Fruit fly (Drosophila melanogaster) whole organism, embryonic: ENCODE results near the gene CG14995.

Source experiments
- CG3847 ChIP-seq: fragments of 200-800 bp; sonication (Bioruptor generic); IDR thresholded peaks from 2 replicates; pipeline ENCODE4 v1.3.6; 2022; ENCODE audit warnings: missing biosample characterization, missing genetic modification characterization
- CoRest ChIP-seq: fragments of 200-800 bp; sonication (Bioruptor generic); optimal IDR thresholded peaks from 3 replicates; lab custom pipeline; 2018; ENCODE audit warnings: missing biosample characterization, mild to moderate bottlenecking, missing genetic modification characterization, moderate library complexity
- D ChIP-seq, 2 experiments: fragments of 200-800 bp in 1 of 2; fragments of >200 bp in 1 of 2; sonication (Bioruptor generic) in 1 of 2; optimal IDR thresholded peaks; 2 replicates in 1 of 2; 3 replicates in 1 of 2; lab custom pipeline; 2017; ENCODE audit warnings: mild to moderate bottlenecking in 1 of 2, missing biosample characterization in 1 of 2, missing genetic modification characterization in 1 of 2, missing genetic modification reagents in 1 of 2
- E2f2 ChIP-seq: fragments of 200-800 bp; sonication (Bioruptor generic); IDR thresholded peaks from 2 replicates; pipeline ENCODE4 v1.3.6; 2022; ENCODE audit warnings: missing biosample characterization, missing genetic modification characterization
- Side ChIP-seq: fragments of 200-800 bp; sonication (Bioruptor generic); optimal IDR thresholded peaks from 2 replicates; lab custom pipeline; 2016; ENCODE audit warnings: missing biosample characterization, missing genetic modification characterization
- Sox100B ChIP-seq: fragments of 200-800 bp; sonication (Bioruptor generic); optimal IDR thresholded peaks from 3 replicates; lab custom pipeline; 2018; ENCODE audit warnings: missing biosample characterization, mild to moderate bottlenecking, missing genetic modification characterization
- bcd ChIP-seq: fragments of 200-800 bp; sonication (Bioruptor generic); optimal IDR thresholded peaks from 2 replicates; lab custom pipeline; 2017; ENCODE audit warnings: missing biosample characterization, mild to moderate bottlenecking, missing genetic modification characterization
- crol ChIP-seq: fragments of 200-800 bp; sonication (Bioruptor generic); IDR thresholded peaks from 2 replicates; pipeline ENCODE4 v1.3.6; 2022; ENCODE audit warnings: missing biosample characterization, missing genetic modification characterization
- fru ChIP-seq: fragments of >200 bp; optimal IDR thresholded peaks from 2 replicates; lab custom pipeline; 2017
- gsb ChIP-seq: fragments of 200-800 bp; sonication (Bioruptor generic); IDR thresholded peaks from 2 replicates; pipeline ENCODE4 v1.3.6; 2022; ENCODE audit warnings: missing biosample characterization, missing genetic modification characterization
- unc-4 ChIP-seq: fragments of 200-800 bp; sonication (Bioruptor generic); IDR thresholded peaks from 2 replicates; pipeline ENCODE4 v1.3.6; 2022; ENCODE audit warnings: missing biosample characterization, missing genetic modification characterization; ENCODE audit not compliant: partially characterized antibody
- usp ChIP-seq: fragments of >200 bp; optimal IDR thresholded peaks from 2 replicates; lab custom pipeline; 2017; ENCODE audit warnings: missing biosample characterization, missing genetic modification characterization

dm6 chr3L:4107120-4107519 is 4.1 kb upstream of the CG14995 start:
- no peak for TF ChIP-seq D (optimal IDR thresholded peaks at IDR 0.05; lab: Kevin White, UChicago)
- TF ChIP-seq D (GFP tag; optimal IDR thresholded peaks at IDR 0.05; lab: Kevin White, UChicago), result no peak
- no peak; the same call in 1 of the 2 replicates for TF ChIP-seq E2f2 (GFP tag; lab: Robert Waterston, UW)
- no peak for TF ChIP-seq crol (GFP tag; lab: Robert Waterston, UW)
- no peak for TF ChIP-seq usp (GFP tag; lab: Kevin White, UChicago)
- no peak for TF ChIP-seq CG3847
- TF ChIP-seq Sox100B, result no peak
- no peak for TF ChIP-seq fru (lab: Kevin White, UChicago)
- no peak for TF ChIP-seq bcd (GFP tag; lab: Kevin White, UChicago)
- 0 out of 2 replicates have a peak, but pooled peaks have one; percentile 22 for TF ChIP-seq gsb
- no peak for TF ChIP-seq CoRest (tag; lab: Kevin White, UChicago)
- no peak for TF ChIP-seq unc-4
- TF ChIP-seq Side (GFP tag; lab: Kevin White, UChicago), result no peak
